Worm (Caenorhabditis elegans) whole organism, midembryonic: ENCODE results near the gene snb-2.

Experiments
- T22C8.4 ChIP-seq: fragments of 200-800 bp; sonication (Bioruptor generic); IDR thresholded peaks from 2 replicates; pipeline ENCODE4 v1.3.6; 2022; ENCODE audit warnings: missing genetic modification characterization, missing compliant biosample characterization
- cog-1 ChIP-seq: sonication (generic microtip); optimal IDR thresholded peaks from 2 replicates; lab custom pipeline; 2016; ENCODE audit warnings: missing genetic modification characterization, missing compliant biosample characterization
- flt-1 ChIP-seq: fragments of 200-800 bp; sonication (Bioruptor generic); IDR thresholded peaks from 2 replicates; pipeline ENCODE4 v1.3.6; 2022; ENCODE audit warnings: missing genetic modification characterization, missing compliant biosample characterization
- klf-2 ChIP-seq: fragments of 200-800 bp; sonication (Bioruptor generic); conservative IDR thresholded peaks from 2 replicates; pipeline ENCODE4 v1.3.6; 2022; ENCODE audit warnings: missing genetic modification reagents, missing genetic modification characterization, missing compliant biosample characterization
- med-1 ChIP-seq: sonication (generic microtip); optimal IDR thresholded peaks from 2 replicates; lab custom pipeline; 2017; ENCODE audit warnings: missing genetic modification characterization, mild to moderate bottlenecking, missing compliant biosample characterization, antibody characterized with exemption, missing genetic modification reagents; ENCODE audit not compliant: insufficient read depth
- ref-1 ChIP-seq: fragments of 200-800 bp; sonication (Bioruptor generic); conservative IDR thresholded peaks from 2 replicates; pipeline ENCODE4 v1.3.6; 2022; ENCODE audit warnings: missing genetic modification reagents, missing genetic modification characterization, missing compliant biosample characterization
- tab-1 ChIP-seq: fragments of 200-800 bp; sonication (Bioruptor generic); IDR thresholded peaks from 2 replicates; pipeline ENCODE4 v1.3.6; 2022; ENCODE audit warnings: missing genetic modification characterization, missing compliant biosample characterization
- ztf-23 ChIP-seq: fragments of 200-800 bp; sonication (Bioruptor generic); IDR thresholded peaks from 2 replicates; pipeline ENCODE4 v1.3.6; 2022; ENCODE audit warnings: missing genetic modification reagents, missing genetic modification characterization, missing compliant biosample characterization
- ztf-29 ChIP-seq: fragments of 200-800 bp; sonication (Bioruptor generic); IDR thresholded peaks from 2 replicates; pipeline ENCODE4 v1.3.6; 2022; ENCODE audit warnings: missing genetic modification reagents, missing genetic modification characterization, missing compliant biosample characterization

Gene snb-2

DNA sequence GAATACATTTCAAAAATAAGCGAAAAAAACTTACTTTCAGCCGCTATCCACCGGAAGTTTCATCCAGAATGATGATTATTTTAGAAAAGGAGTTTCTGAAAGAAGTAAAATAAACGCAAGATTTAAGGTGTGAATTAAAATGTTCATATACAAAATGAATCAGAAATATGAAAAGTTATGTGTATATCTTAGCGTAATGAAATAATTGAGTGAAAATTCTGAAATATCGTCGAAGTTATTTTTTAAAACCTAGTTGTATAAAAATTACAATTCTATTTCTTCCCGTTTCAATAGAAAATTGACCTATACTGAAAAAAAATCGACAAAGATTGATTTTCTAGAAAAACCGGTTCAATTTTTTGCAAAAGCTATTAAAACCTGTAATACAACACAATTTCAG, 7.8 kb downstream of the snb-2 start, which contains the start of gene twk-13:
Gene twk-13, minus strand, starts transcription at position 101 of the 400 bp plus-strand sequence.
- no peak for TF ChIP-seq ztf-29 (GFP tag; lab: Robert Waterston, UW)
- no peak for TF ChIP-seq klf-2 (GFP tag; lab: Robert Waterston, UW)
- no peak for TF ChIP-seq T22C8.4
- TF ChIP-seq tab-1 (GFP tag; lab: Robert Waterston, UW) = no peak
- no peak for TF ChIP-seq flt-1
- TF ChIP-seq cog-1 (tag; lab: Kevin White, UChicago) = no peak

- no peak for TF ChIP-seq ztf-29 (GFP tag; lab: Robert Waterston, UW)
- no peak for TF ChIP-seq klf-2 (GFP tag; lab: Robert Waterston, UW)
- no peak for TF ChIP-seq ztf-23
- TF ChIP-seq ref-1 = no peak
- no peak for TF ChIP-seq med-1
- no peak for TF ChIP-seq flt-1
- TF ChIP-seq T22C8.4 = no peak
- no peak for TF ChIP-seq tab-1 (GFP tag; lab: Robert Waterston, UW)
- no peak for TF ChIP-seq cog-1 (tag; lab: Kevin White, UChicago)
These were observed 11.3 kb downstream of the snb-2 start for ce11 chrV:12334387-12334786.

DNA sequence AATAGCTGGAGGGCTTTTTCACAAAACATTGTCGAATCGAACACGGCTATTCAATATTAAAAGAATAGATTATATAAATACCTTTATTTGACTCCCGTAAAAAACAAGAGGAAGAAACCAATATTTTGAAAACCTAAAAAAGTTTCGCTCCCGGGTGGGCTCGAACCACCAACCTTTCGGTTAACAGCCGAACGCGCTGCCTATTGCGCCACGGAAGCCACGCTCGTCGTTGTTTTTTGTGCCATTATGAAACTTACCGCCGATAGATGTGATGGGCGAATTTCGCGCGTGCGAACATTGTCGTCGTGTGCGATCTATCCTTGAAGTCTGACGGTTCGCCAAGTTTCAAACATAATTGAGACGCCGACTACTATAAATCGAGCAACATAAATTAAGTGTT, 13.9 kb downstream of the snb-2 start:
- peak; percentile 71 for TF ChIP-seq ztf-23
- TF ChIP-seq T22C8.4 = no peak
- TF ChIP-seq tab-1 (GFP tag; lab: Robert Waterston, UW) = peak; percentile 61; the same call in 1 of the 2 replicates
- TF ChIP-seq ztf-29 (GFP tag; lab: Robert Waterston, UW) = no peak
- TF ChIP-seq flt-1 = peak; percentile 79
- no peak for TF ChIP-seq cog-1 (tag; lab: Kevin White, UChicago)
- peak; percentile 46; the same call in 1 of the 2 replicates for TF ChIP-seq ref-1

ce11 chrV:12329173-12329572, 16.5 kb downstream of the snb-2 start:
- TF ChIP-seq med-1 (no peak), tab-1 (GFP tag; lab: Robert Waterston, UW) (no peak), T22C8.4 (no peak), ztf-29 (GFP tag; lab: Robert Waterston, UW) (no peak), ztf-23 (no peak), cog-1 (tag; lab: Kevin White, UChicago) (no peak), klf-2 (GFP tag; lab: Robert Waterston, UW) (no peak), flt-1 (no peak), ref-1 (no peak)

DNA sequence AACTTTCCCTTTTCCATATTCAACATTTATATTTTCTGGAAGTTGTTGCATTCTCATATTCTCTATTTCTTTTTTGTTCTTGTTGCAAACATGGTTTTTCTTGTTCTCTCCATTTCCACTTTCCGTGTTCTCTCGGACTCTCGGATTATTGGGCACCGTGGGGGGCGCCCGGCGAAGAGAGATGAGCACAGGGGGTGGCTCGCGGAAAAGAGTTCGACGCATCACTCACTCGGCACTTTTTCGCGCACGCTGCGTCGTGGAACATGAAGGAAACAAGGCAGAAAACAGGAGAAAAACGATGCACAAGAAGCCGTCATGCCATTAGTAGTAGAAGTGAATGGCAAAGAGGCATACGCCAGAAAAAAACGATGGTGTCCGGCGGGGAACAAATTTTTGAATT, 19.1 kb downstream of the snb-2 start:
- no peak for TF ChIP-seq ztf-23
- TF ChIP-seq ztf-29 (GFP tag; lab: Robert Waterston, UW) = no peak
- TF ChIP-seq T22C8.4 = no peak
- no peak for TF ChIP-seq tab-1 (GFP tag; lab: Robert Waterston, UW)
- TF ChIP-seq med-1 = no peak
- no peak for TF ChIP-seq ref-1
- no peak for TF ChIP-seq flt-1
- TF ChIP-seq cog-1 (tag; lab: Kevin White, UChicago) = no peak
- no peak for TF ChIP-seq klf-2 (GFP tag; lab: Robert Waterston, UW)

- TF ChIP-seq flt-1 (no peak), ref-1 (no peak), ztf-29 (GFP tag; lab: Robert Waterston, UW) (no peak), tab-1 (GFP tag; lab: Robert Waterston, UW) (no peak), med-1 (no peak), klf-2 (GFP tag; lab: Robert Waterston, UW) (no peak), ztf-23 (no peak), T22C8.4 (no peak), cog-1 (tag; lab: Kevin White, UChicago) (no peak)
These were observed 25.4 kb downstream of the snb-2 start for ce11 chrV:12320274-12320839.

DNA sequence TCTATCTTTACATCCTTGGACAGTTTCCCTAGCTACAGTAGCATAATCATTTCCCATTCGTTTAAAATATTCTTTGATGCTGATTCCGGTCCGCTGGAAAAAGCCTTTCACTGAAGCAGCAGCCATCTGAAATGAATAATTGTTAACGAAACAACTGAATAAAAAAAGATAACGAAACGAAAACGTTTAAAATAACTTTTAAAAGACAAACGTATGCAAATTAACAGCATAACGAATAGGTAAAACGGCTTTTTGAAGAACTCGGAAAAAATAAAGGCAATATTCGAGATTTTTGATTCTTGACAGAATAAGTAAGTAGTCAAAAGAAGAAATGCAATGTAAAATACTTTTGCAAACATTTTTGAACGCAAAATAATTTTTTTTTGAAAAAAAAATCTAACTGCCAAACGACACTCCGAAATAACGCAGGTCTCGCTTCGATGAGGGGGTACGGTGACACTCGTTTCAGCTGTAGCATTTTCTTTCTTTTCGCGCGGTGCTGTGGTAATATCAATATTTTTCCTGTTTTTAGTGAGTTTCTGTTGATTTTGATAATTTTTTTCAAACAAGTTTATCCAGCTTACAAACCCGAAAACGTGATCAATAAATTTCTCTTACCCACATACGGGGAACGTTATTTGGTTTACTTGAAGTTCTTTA, 27.7 kb downstream of the snb-2 start, which contains the start of the genes R04F11.5 and R04F11.2:
Gene R04F11.5, minus strand, starts transcription at position 126 of the 660 bp plus-strand sequence.
Gene R04F11.2, plus strand, starts transcription at position 488 of the 660 bp plus-strand sequence.
- TF ChIP-seq ref-1 = no peak
- TF ChIP-seq med-1 = no peak
- TF ChIP-seq tab-1 (GFP tag; lab: Robert Waterston, UW) = no peak
- peak; percentile 9 for TF ChIP-seq cog-1 (tag; lab: Kevin White, UChicago)
- TF ChIP-seq klf-2 (GFP tag; lab: Robert Waterston, UW) = no peak
- no peak for TF ChIP-seq ztf-29 (GFP tag; lab: Robert Waterston, UW)
- TF ChIP-seq flt-1 = no peak

DNA sequence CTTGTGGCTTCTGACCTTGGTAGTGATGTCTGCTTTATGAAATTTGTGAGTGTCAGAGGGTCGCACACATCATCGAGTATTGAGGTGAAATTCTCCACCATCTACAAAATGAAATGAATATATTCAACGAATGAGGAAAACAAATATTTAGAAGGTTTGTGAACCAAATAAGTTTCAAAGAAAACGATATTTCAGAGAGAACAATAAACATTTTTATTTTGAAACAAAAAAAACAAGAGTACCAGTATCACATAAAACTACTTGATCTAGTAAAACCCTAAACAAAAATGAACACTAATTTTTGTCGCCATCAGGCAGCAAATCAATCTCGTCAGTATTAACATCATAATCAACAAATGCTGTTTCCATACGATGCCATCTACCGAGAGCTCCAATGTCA, 28.6 kb downstream of the snb-2 start, which contains the start of gene R04F11.3:
Gene R04F11.3, minus strand, starts transcription at position 101 of the 400 bp plus-strand sequence.
- no peak for TF ChIP-seq flt-1
- TF ChIP-seq ztf-23 = no peak
- TF ChIP-seq ref-1 = no peak
- no peak for TF ChIP-seq med-1
- no peak for TF ChIP-seq tab-1 (GFP tag; lab: Robert Waterston, UW)
- TF ChIP-seq klf-2 (GFP tag; lab: Robert Waterston, UW) = no peak
- no peak for TF ChIP-seq T22C8.4
- no peak for TF ChIP-seq cog-1 (tag; lab: Kevin White, UChicago)
- TF ChIP-seq ztf-29 (GFP tag; lab: Robert Waterston, UW) = no peak

- no peak for TF ChIP-seq med-1
- TF ChIP-seq ref-1 = no peak
- TF ChIP-seq T22C8.4 = no peak
- TF ChIP-seq ztf-23 = no peak
- no peak for TF ChIP-seq flt-1
- TF ChIP-seq cog-1 (tag; lab: Kevin White, UChicago) = no peak
- TF ChIP-seq tab-1 (GFP tag; lab: Robert Waterston, UW) = no peak
These were observed 29.6 kb downstream of the snb-2 start for ce11 chrV:12316076-12316475.

- no peak for TF ChIP-seq tab-1 (GFP tag; lab: Robert Waterston, UW)
- no peak for TF ChIP-seq flt-1
- no peak for TF ChIP-seq ztf-23
- no peak for TF ChIP-seq ztf-29 (GFP tag; lab: Robert Waterston, UW)
- TF ChIP-seq cog-1 (tag; lab: Kevin White, UChicago) = no peak
- no peak for TF ChIP-seq med-1
- TF ChIP-seq klf-2 (GFP tag; lab: Robert Waterston, UW) = no peak
- TF ChIP-seq ref-1 = no peak
- TF ChIP-seq T22C8.4 = no peak
These were observed 31.3 kb downstream of the snb-2 start for ce11 chrV:12314413-12314812.
